Worm (Caenorhabditis elegans) whole organism, midembryonic: ENCODE results near the gene ttll-5.
"Not testable (repeated sequence)": the region's sequence is repeated elsewhere in the genome, so short reads cannot be mapped to it uniquely, and the experiment has no call there.

Experiments
- T22C8.4 ChIP-seq: fragments of 200-800 bp; sonication (Bioruptor generic); IDR thresholded peaks from 2 replicates; pipeline ENCODE4 v1.3.6; 2022; ENCODE audit warnings: missing genetic modification characterization, missing compliant biosample characterization
- cog-1 ChIP-seq: sonication (generic microtip); optimal IDR thresholded peaks from 2 replicates; lab custom pipeline; 2016; ENCODE audit warnings: missing genetic modification characterization, missing compliant biosample characterization
- flt-1 ChIP-seq: fragments of 200-800 bp; sonication (Bioruptor generic); IDR thresholded peaks from 2 replicates; pipeline ENCODE4 v1.3.6; 2022; ENCODE audit warnings: missing genetic modification characterization, missing compliant biosample characterization
- klf-2 ChIP-seq: fragments of 200-800 bp; sonication (Bioruptor generic); conservative IDR thresholded peaks from 2 replicates; pipeline ENCODE4 v1.3.6; 2022; ENCODE audit warnings: missing genetic modification reagents, missing genetic modification characterization, missing compliant biosample characterization
- med-1 ChIP-seq: sonication (generic microtip); optimal IDR thresholded peaks from 2 replicates; lab custom pipeline; 2017; ENCODE audit warnings: missing genetic modification characterization, mild to moderate bottlenecking, missing compliant biosample characterization, antibody characterized with exemption, missing genetic modification reagents; ENCODE audit not compliant: insufficient read depth
- ref-1 ChIP-seq: fragments of 200-800 bp; sonication (Bioruptor generic); conservative IDR thresholded peaks from 2 replicates; pipeline ENCODE4 v1.3.6; 2022; ENCODE audit warnings: missing genetic modification reagents, missing genetic modification characterization, missing compliant biosample characterization
- tab-1 ChIP-seq: fragments of 200-800 bp; sonication (Bioruptor generic); IDR thresholded peaks from 2 replicates; pipeline ENCODE4 v1.3.6; 2022; ENCODE audit warnings: missing genetic modification characterization, missing compliant biosample characterization
- ztf-23 ChIP-seq: fragments of 200-800 bp; sonication (Bioruptor generic); IDR thresholded peaks from 2 replicates; pipeline ENCODE4 v1.3.6; 2022; ENCODE audit warnings: missing genetic modification reagents, missing genetic modification characterization, missing compliant biosample characterization
- ztf-29 ChIP-seq: fragments of 200-800 bp; sonication (Bioruptor generic); IDR thresholded peaks from 2 replicates; pipeline ENCODE4 v1.3.6; 2022; ENCODE audit warnings: missing genetic modification reagents, missing genetic modification characterization, missing compliant biosample characterization

The ttll-5 gene

ce11 chrV:11508773-11509172 lies at the start of gene ttll-5:
TSS of gene ttll-5 (plus strand) at chrV:11509060.
- TF ChIP-seq flt-1 (GFP tag; lab: Robert Waterston, UW), result no peak
- TF ChIP-seq ztf-23 (GFP tag; lab: Robert Waterston, UW), result no peak
- no peak for TF ChIP-seq klf-2 (GFP tag; lab: Robert Waterston, UW)
- no peak for TF ChIP-seq med-1 (GFP tag; lab: Kevin White, UChicago)
- no peak for TF ChIP-seq cog-1
- TF ChIP-seq tab-1, result no peak
- no peak for TF ChIP-seq T22C8.4
- TF ChIP-seq ref-1 (GFP tag; lab: Robert Waterston, UW), result no peak
- TF ChIP-seq ztf-29 (GFP tag; lab: Robert Waterston, UW), result no peak

- TF ChIP-seq ztf-29 (GFP tag; lab: Robert Waterston, UW) (no peak), ztf-23 (GFP tag; lab: Robert Waterston, UW) (no peak), klf-2 (GFP tag; lab: Robert Waterston, UW) (no peak), cog-1 (no peak), flt-1 (GFP tag; lab: Robert Waterston, UW) (no peak)
Observed at ce11 chrV:11459255-11459654, 49.6 kb upstream of the ttll-5 start, which contains the start of gene T11F9.1. TSS of gene T11F9.1 (plus strand) at chrV:11459555.

ce11 chrV:11462963-11463453 lies 45.9 kb upstream of the ttll-5 start, which contains the start of gene zipt-16:
TSS of gene zipt-16 (plus strand) at chrV:11463013.
- no peak for TF ChIP-seq flt-1 (GFP tag; lab: Robert Waterston, UW)
- no peak for TF ChIP-seq ztf-23 (GFP tag; lab: Robert Waterston, UW)
- TF ChIP-seq klf-2 (GFP tag; lab: Robert Waterston, UW), result no peak
- TF ChIP-seq med-1 (GFP tag; lab: Kevin White, UChicago), result no peak

DNA sequence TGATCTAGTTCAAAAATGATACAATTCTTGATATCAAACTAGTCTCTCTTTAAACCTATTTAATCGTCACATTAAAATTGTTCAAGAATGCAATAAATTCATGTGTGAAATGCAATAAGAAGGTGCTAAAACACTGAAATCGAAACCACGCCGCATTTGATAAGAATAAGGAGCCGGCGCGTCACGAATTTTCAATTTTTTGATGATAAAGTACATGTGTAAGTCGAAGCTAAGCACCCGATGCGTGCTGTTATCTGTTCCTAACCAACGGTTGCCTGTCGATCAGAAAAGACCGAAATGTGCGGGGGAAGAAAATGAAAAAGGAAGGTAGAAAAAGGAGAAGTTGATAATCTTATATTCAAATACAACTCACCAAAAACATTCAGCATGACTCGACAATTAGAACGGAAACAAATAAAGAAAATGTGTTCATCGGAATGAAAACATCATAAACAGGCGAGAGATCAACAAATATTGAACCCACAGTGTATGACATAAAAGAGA lies 38.6 kb upstream of the ttll-5 start, which contains the start of gene aat-6:
aat-6 (minus strand) TSS at position 454 of the 504 bp plus-strand sequence.
- no peak for TF ChIP-seq T22C8.4
- TF ChIP-seq ref-1 (GFP tag; lab: Robert Waterston, UW), result no peak
- TF ChIP-seq tab-1, result no peak
- TF ChIP-seq klf-2 (GFP tag; lab: Robert Waterston, UW), result no peak
- TF ChIP-seq med-1 (GFP tag; lab: Kevin White, UChicago), result no peak
- TF ChIP-seq ztf-23 (GFP tag; lab: Robert Waterston, UW), result no peak
- no peak for TF ChIP-seq cog-1
- no peak for TF ChIP-seq ztf-29 (GFP tag; lab: Robert Waterston, UW)
- no peak for TF ChIP-seq flt-1 (GFP tag; lab: Robert Waterston, UW)

- no peak for TF ChIP-seq cog-1
- TF ChIP-seq flt-1 (GFP tag; lab: Robert Waterston, UW), result no peak
Observed at ce11 chrV:11472209-11472608, 36.7 kb upstream of the ttll-5 start, which contains the start of the genes nas-20 and nas-21. TSS of gene nas-20 (minus strand) at chrV:11472309. TSS of gene nas-21 (plus strand) at chrV:11472564.

DNA sequence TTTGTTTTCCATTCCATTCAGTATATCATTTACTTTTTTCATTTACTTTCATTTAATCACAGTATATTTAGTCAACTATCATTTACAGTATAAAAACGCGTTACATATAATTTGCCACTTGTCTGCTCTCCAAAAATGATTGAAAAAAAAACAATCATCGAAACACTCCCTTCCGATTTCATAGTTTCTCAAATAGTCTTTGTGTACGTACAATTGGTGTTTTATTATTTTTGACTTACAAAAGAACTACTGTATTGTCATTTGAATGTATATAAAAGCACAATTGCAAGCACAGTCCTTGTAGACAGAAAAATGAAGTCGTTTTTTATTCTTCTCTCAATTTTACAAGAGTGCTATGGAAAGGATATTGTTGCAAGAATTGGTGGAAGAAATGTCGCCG lies 34.5 kb upstream of the ttll-5 start, which contains the start of gene nas-22:
nas-22 (plus strand) TSS at position 301 of the 400 bp plus-strand sequence.
- TF ChIP-seq ztf-29 (GFP tag; lab: Robert Waterston, UW) (no peak), flt-1 (GFP tag; lab: Robert Waterston, UW) (no peak), cog-1 (no peak)

DNA sequence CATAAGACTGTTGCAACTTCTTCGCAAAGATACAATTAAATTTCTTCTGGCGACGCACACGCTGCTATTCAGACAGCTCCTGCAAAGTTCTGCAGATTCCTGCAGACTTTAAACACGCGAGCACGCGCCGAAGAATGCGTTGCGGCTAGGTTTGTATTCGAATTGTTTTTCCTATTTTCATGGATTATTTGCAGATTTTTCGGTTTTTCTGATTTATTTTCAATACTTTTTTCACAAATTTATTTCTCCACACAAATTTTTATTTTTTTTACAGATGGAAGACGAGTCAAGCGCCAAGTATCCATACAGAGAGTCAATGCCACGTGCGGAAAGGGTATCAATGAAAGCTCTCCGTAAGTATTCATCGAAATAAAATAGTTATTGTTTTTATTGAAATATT lies 33.2 kb upstream of the ttll-5 start, which contains the start of gene T11F9.7:
T11F9.7 (plus strand) TSS at position 301 of the 400 bp plus-strand sequence.
- not testable (repeated sequence) for TF ChIP-seq flt-1, klf-2, ztf-23 (GFP tag; lab: Robert Waterston, UW)

DNA sequence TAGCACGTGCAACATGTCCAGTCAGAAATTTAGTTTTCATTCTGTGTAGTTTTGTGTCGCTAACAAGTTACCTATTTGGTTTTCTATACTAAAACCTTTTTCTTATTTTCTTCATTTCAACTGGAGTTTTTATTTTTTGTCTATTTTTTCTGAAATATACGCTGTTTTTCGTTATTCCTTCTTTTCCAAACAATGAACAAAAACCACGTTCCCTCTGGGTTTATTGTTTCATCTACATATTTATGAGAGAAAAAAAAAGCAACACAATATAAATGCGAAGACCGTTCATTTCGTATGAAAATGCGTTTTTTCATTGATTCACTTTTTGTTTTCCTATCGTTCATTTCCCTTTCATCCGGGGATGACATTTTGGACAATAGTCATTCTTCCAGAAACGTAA lies 29.5 kb upstream of the ttll-5 start, which contains the start of gene T11F9.22:
T11F9.22 (plus strand) TSS at position 301 of the 400 bp plus-strand sequence.
- no peak for TF ChIP-seq flt-1 (GFP tag; lab: Robert Waterston, UW)
- no peak for TF ChIP-seq T22C8.4
- TF ChIP-seq cog-1, result no peak
- no peak for TF ChIP-seq ztf-29 (GFP tag; lab: Robert Waterston, UW)
- no peak for TF ChIP-seq ztf-23 (GFP tag; lab: Robert Waterston, UW)
- no peak for TF ChIP-seq klf-2 (GFP tag; lab: Robert Waterston, UW)
- TF ChIP-seq ref-1 (GFP tag; lab: Robert Waterston, UW), result no peak
- TF ChIP-seq tab-1, result no peak
- TF ChIP-seq med-1 (GFP tag; lab: Kevin White, UChicago), result no peak

- TF ChIP-seq cog-1; ztf-23 (GFP tag; lab: Robert Waterston, UW); T22C8.4: not testable (repeated sequence)
Observed at ce11 chrV:11480734-11481133, 28.1 kb upstream of the ttll-5 start, which contains the start of gene T11F9.14. TSS of gene T11F9.14 (minus strand) at chrV:11480834.

DNA sequence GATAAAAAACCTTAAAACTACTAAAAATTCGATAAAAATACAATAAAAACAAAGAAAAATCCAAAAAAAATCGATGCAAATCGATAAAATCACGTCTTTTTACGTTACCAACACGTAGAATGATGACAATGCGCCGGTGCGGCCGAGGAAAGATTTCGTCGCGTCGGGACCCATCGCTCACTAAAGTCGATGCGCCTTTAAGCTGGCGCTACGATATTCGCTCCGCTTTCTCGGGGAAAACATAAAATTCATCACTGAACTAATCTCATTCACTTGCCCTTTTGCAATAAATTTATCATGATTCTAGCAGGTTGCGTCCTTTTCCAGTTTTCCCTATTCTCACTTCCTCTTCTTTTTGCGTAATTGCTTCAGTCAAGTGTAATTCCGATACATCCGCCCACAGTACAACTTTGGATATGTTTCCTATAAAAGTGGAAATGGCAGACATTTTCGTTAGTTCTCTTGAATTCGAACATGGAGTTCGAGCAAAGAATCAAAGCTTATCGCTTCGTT lies 25.2 kb upstream of the ttll-5 start, which contains the start of gene col-157:
col-157 (plus strand) TSS at position 463 of the 513 bp plus-strand sequence.
- not testable (repeated sequence) for TF ChIP-seq ztf-23, ref-1, flt-1 (GFP tag; lab: Robert Waterston, UW)
